Worm (Caenorhabditis elegans): Measurements from ENCODE around the gene srd-66.

ce11 chrIII:2030776-2031565, 48.5 kb upstream of the srd-66 start:
- TF ChIP-seq lin-13 (GFP tag; optimal IDR thresholded peaks at IDR 0.05): no peak
- TF ChIP-seq skn-1 (tag; optimal IDR thresholded peaks at IDR 0.05): no peak
- no peak for TF ChIP-seq elt-3 (tag; optimal IDR thresholded peaks at IDR 0.05)
- no peak for TF ChIP-seq nhr-25 (tag; optimal IDR thresholded peaks at IDR 0.05)
